Worm (Caenorhabditis elegans) whole organism, young adult: ENCODE measurements around the gene lin-42.

ENCODE experiments used
- F23B12.7 ChIP-seq: sonication (generic microtip); optimal IDR thresholded peaks from 2 replicates; lab custom pipeline; 2017; ENCODE audit warnings: missing genetic modification characterization, mild to moderate bottlenecking, missing compliant biosample characterization, antibody characterized with exemption, moderate library complexity; ENCODE audit not compliant: insufficient read depth
- F33H1.4 ChIP-seq: fragments of 200-800 bp; sonication (Bioruptor generic); IDR thresholded peaks from 2 replicates; pipeline ENCODE4 v1.3.6; 2022; ENCODE audit warnings: missing genetic modification reagents, missing genetic modification characterization, missing compliant biosample characterization
- F37B4.10 ChIP-seq: fragments of 200-800 bp; sonication (Bioruptor generic); IDR thresholded peaks from 2 replicates; pipeline ENCODE4 v1.3.6; 2022; ENCODE audit warnings: missing genetic modification characterization, missing compliant biosample characterization
- F39B2.1 ChIP-seq: fragments of 200-800 bp; sonication (Bioruptor generic); IDR thresholded peaks from 2 replicates; pipeline ENCODE4 v1.3.6; 2022; ENCODE audit warnings: missing genetic modification reagents, missing genetic modification characterization, missing compliant biosample characterization
- F57A8.1 ChIP-seq: fragments of 200-800 bp; sonication (Bioruptor generic); optimal IDR thresholded peaks from 2 replicates; lab custom pipeline; 2018; ENCODE audit warnings: mild to moderate bottlenecking, missing genetic modification characterization, moderate library complexity, missing compliant biosample characterization
- K11D2.4 ChIP-seq: fragments of 200-800 bp; sonication (Bioruptor generic); IDR thresholded peaks from 2 replicates; pipeline ENCODE4 v1.3.6; 2022; ENCODE audit warnings: missing genetic modification reagents, missing genetic modification characterization, missing compliant biosample characterization
- T07F8.4 ChIP-seq: sonication (generic microtip); optimal IDR thresholded peaks from 2 replicates; lab custom pipeline; 2016; ENCODE audit warnings: mild to moderate bottlenecking, missing genetic modification characterization, moderate library complexity, missing compliant biosample characterization
- Y53G8AR.9 ChIP-seq: fragments of 200-800 bp; sonication (Bioruptor generic); conservative IDR thresholded peaks from 2 replicates; pipeline ENCODE4 v1.3.6; 2022; ENCODE audit warnings: missing genetic modification reagents, missing genetic modification characterization, missing compliant biosample characterization
- Y95B8A.8 ChIP-seq: fragments of 200-800 bp; sonication (Bioruptor generic); IDR thresholded peaks from 2 replicates; pipeline ENCODE4 v1.3.6; 2022; ENCODE audit warnings: missing genetic modification reagents, missing genetic modification characterization, missing compliant biosample characterization
- akir-1 ChIP-seq: fragments of 200-800 bp; sonication (Bioruptor generic); optimal IDR thresholded peaks from 2 replicates; lab custom pipeline; 2018; ENCODE audit warnings: mild to moderate bottlenecking, missing genetic modification characterization, moderate library complexity, missing compliant biosample characterization
- ama-1 ChIP-seq, 3 experiments: fragments of 150-350 bp in 1 of 3; sonication (generic microtip) in 2 of 3; optimal IDR thresholded peaks; 2 replicates each; lab custom pipeline; 2014 to 2018; ENCODE audit warnings: missing biosample characterization in 2 of 3, missing genetic modification characterization in 2 of 3, missing genetic modification reagents in 2 of 3
- atf-7 ChIP-seq: sonication (generic microtip); optimal IDR thresholded peaks from 2 replicates; lab custom pipeline; 2017; ENCODE audit warnings: mild to moderate bottlenecking, missing genetic modification characterization, missing compliant biosample characterization
- bed-2 ChIP-seq: fragments of 200-800 bp; sonication (Bioruptor generic); IDR thresholded peaks from 2 replicates; pipeline ENCODE4 v1.3.6; 2022; ENCODE audit warnings: missing genetic modification reagents, missing genetic modification characterization, missing compliant biosample characterization
- ccch-3 ChIP-seq: fragments of 200-800 bp; sonication (Bioruptor generic); optimal IDR thresholded peaks from 2 replicates; lab custom pipeline; 2018; ENCODE audit warnings: mild to moderate bottlenecking, missing genetic modification characterization, missing compliant biosample characterization
- cebp-2 ChIP-seq: fragments of 200-800 bp; sonication (Bioruptor generic); IDR thresholded peaks from 2 replicates; pipeline ENCODE4 v1.3.6; 2022; ENCODE audit warnings: missing genetic modification characterization, missing compliant biosample characterization
- ceh-27 ChIP-seq: fragments of 200-800 bp; sonication (Bioruptor generic); optimal IDR thresholded peaks from 2 replicates; lab custom pipeline; 2018; ENCODE audit warnings: mild to moderate bottlenecking, missing genetic modification characterization, moderate library complexity, missing compliant biosample characterization
- ceh-58 ChIP-seq: fragments of 200-800 bp; sonication (Bioruptor generic); IDR thresholded peaks from 2 replicates; pipeline ENCODE4 v1.3.6; 2022; ENCODE audit warnings: missing genetic modification characterization, missing compliant biosample characterization
- chd-7 ChIP-seq: sonication (generic microtip); optimal IDR thresholded peaks from 2 replicates; lab custom pipeline; 2016; ENCODE audit warnings: mild to moderate bottlenecking, missing genetic modification characterization, moderate library complexity, missing compliant biosample characterization
- dpl-1 ChIP-seq: fragments of 150-350 bp; optimal IDR thresholded peaks from 2 replicates; lab custom pipeline; 2014; ENCODE audit warnings: missing biosample characterization, missing genetic modification reagents, missing genetic modification characterization
- egl-18 ChIP-seq: fragments of 200-800 bp; sonication (Bioruptor generic); IDR thresholded peaks from 2 replicates; pipeline ENCODE4 v1.3.6; 2022; ENCODE audit warnings: missing genetic modification reagents, missing genetic modification characterization, missing compliant biosample characterization
- ekl-4 ChIP-seq: fragments of 200-800 bp; sonication (Bioruptor generic); IDR thresholded peaks from 2 replicates; pipeline ENCODE4 v1.3.6; 2022; ENCODE audit warnings: missing genetic modification reagents, missing genetic modification characterization, missing compliant biosample characterization
- gei-17 ChIP-seq: fragments of 200-800 bp; sonication (Bioruptor generic); optimal IDR thresholded peaks from 2 replicates; lab custom pipeline; 2018; ENCODE audit warnings: mild to moderate bottlenecking, missing genetic modification characterization, missing compliant biosample characterization
- hmg-20 ChIP-seq: fragments of 200-800 bp; sonication (Bioruptor generic); IDR thresholded peaks from 2 replicates; pipeline ENCODE4 v1.3.6; 2022; ENCODE audit warnings: missing genetic modification reagents, missing genetic modification characterization, missing compliant biosample characterization
- hrde-1 ChIP-seq: sonication (generic microtip); optimal IDR thresholded peaks from 2 replicates; lab custom pipeline; 2016; ENCODE audit warnings: missing genetic modification characterization, mild to moderate bottlenecking, missing compliant biosample characterization, moderate library complexity, missing genotype, missing genetic modification reagents, borderline replicate concordance
- let-607 ChIP-seq, 2 experiments: fragments of 200-800 bp in 1 of 2; sonication (Bioruptor generic) in 1 of 2; sonication (generic microtip) in 1 of 2; optimal IDR thresholded peaks; 2 replicates each; lab custom pipeline; 2016 to 2018; ENCODE audit warnings: mild to moderate bottlenecking in 2 of 2, missing compliant biosample characterization in 2 of 2, missing genetic modification characterization in 2 of 2, moderate library complexity in 2 of 2, missing genotype in 1 of 2
- lin-26 ChIP-seq: fragments of 200-800 bp; sonication (Bioruptor generic); IDR thresholded peaks from 2 replicates; pipeline ENCODE4 v1.3.6; 2022; ENCODE audit warnings: missing genetic modification reagents, missing genetic modification characterization, missing compliant biosample characterization
- lin-35 ChIP-seq, 3 experiments: fragments of 150-350 bp in 2 of 3; sonication (generic microtip) in 1 of 3; optimal IDR thresholded peaks; 2 replicates each; lab custom pipeline; 2014 to 2018; ENCODE audit warnings: missing biosample characterization in 3 of 3, missing genetic modification characterization in 3 of 3, missing genetic modification reagents in 3 of 3
- lin-40 ChIP-seq: sonication (generic microtip); optimal IDR thresholded peaks from 2 replicates; lab custom pipeline; 2016; ENCODE audit warnings: missing genetic modification characterization, mild to moderate bottlenecking, missing compliant biosample characterization, missing genotype, missing genetic modification reagents
- lsl-1 ChIP-seq: fragments of 200-800 bp; sonication (Bioruptor generic); optimal IDR thresholded peaks from 2 replicates; lab custom pipeline; 2018; ENCODE audit warnings: mild to moderate bottlenecking, missing genetic modification characterization, moderate library complexity, missing compliant biosample characterization
- madf-10 ChIP-seq: sonication (generic microtip); optimal IDR thresholded peaks from 2 replicates; lab custom pipeline; 2016; ENCODE audit warnings: mild to moderate bottlenecking, missing genetic modification characterization, missing compliant biosample characterization
- madf-6 ChIP-seq: fragments of 200-800 bp; sonication (Bioruptor generic); IDR thresholded peaks from 2 replicates; pipeline ENCODE4 v1.3.6; 2022; ENCODE audit warnings: missing genetic modification reagents, missing genetic modification characterization, missing compliant biosample characterization
- nfya-2 ChIP-seq: fragments of 200-800 bp; sonication (Bioruptor generic); IDR thresholded peaks from 2 replicates; pipeline ENCODE4 v1.3.6; 2022; ENCODE audit warnings: missing genetic modification reagents, missing genetic modification characterization, missing compliant biosample characterization
- nhr-80 ChIP-seq: sonication (generic microtip); optimal IDR thresholded peaks from 2 replicates; lab custom pipeline; 2016; ENCODE audit warnings: missing genetic modification characterization, missing compliant biosample characterization
- nhr-90 ChIP-seq: sonication (generic microtip); optimal IDR thresholded peaks from 2 replicates; lab custom pipeline; 2016; ENCODE audit warnings: missing genotype, mild to moderate bottlenecking, missing genetic modification characterization, missing compliant biosample characterization
- pbrm-1 ChIP-seq: fragments of 200-800 bp; sonication (Bioruptor generic); IDR thresholded peaks from 2 replicates; pipeline ENCODE4 v1.3.6; 2022; ENCODE audit warnings: missing genetic modification reagents, missing genetic modification characterization, missing compliant biosample characterization
- snpc-3.4 ChIP-seq: sonication (generic microtip); optimal IDR thresholded peaks from 2 replicates; lab custom pipeline; 2017; ENCODE audit warnings: missing genetic modification characterization, mild to moderate bottlenecking, missing compliant biosample characterization, antibody characterized with exemption, moderate library complexity, missing genotype, missing genetic modification reagents
- ztf-26 ChIP-seq: sonication (generic microtip); optimal IDR thresholded peaks from 2 replicates; lab custom pipeline; 2017; ENCODE audit warnings: missing genetic modification characterization, missing compliant biosample characterization
- ztf-6 ChIP-seq: fragments of 200-800 bp; sonication (Bioruptor generic); IDR thresholded peaks from 2 replicates; pipeline ENCODE4 v1.3.6; 2022; ENCODE audit warnings: missing genetic modification reagents, missing genetic modification characterization, missing compliant biosample characterization

The lin-42 gene

ce11 chrII:1237845-1238244 is 14.3 kb downstream of the lin-42 start (continued):
- TF ChIP-seq F23B12.7 (tag; lab: Kevin White, UChicago) (no peak), snpc-3.4 (tag; lab: Kevin White, UChicago) (no peak), lin-40 (tag; lab: Kevin White, UChicago) (no peak), cebp-2 (GFP tag; lab: Robert Waterston, UW) (no peak), ztf-6 (GFP tag; lab: Robert Waterston, UW) (no peak), nhr-90 (tag; lab: Kevin White, UChicago) (no peak), let-607 (tag; optimal IDR thresholded peaks at IDR 0.05; lab: Kevin White, UChicago) (no peak), ztf-26 (no peak), ceh-27 (peak; percentile 10), hrde-1 (tag; lab: Kevin White, UChicago) (no peak), Y53G8AR.9 (GFP tag; lab: Robert Waterston, UW) (no peak), pbrm-1 (GFP tag; lab: Robert Waterston, UW) (no peak; the same call in 1 of the 2 replicates), bed-2 (GFP tag; lab: Robert Waterston, UW) (no peak), nfya-2 (GFP tag; lab: Robert Waterston, UW) (no peak), ccch-3 (GFP tag; lab: Kevin White, UChicago) (no peak), lin-35 (GFP tag; optimal IDR thresholded peaks at IDR 0.05; lab: Kevin White, UChicago) (no peak), ama-1 (optimal IDR thresholded peaks at IDR 0.05; lab: Kevin White, UChicago) (no peak), ama-1 (GFP tag; optimal IDR thresholded peaks at IDR 0.05; lab: Kevin White, UChicago) (no peak), madf-10 (tag; lab: Kevin White, UChicago) (no peak), egl-18 (GFP tag; lab: Robert Waterston, UW) (no peak), F39B2.1 (GFP tag; lab: Robert Waterston, UW) (no peak), lin-26 (GFP tag; lab: Robert Waterston, UW) (peak; percentile 53; the same call in 1 of the 2 replicates), chd-7 (tag; lab: Kevin White, UChicago) (peak; percentile 39), dpl-1 (GFP tag; lab: Kevin White, UChicago) (no peak), ceh-58 (GFP tag; lab: Robert Waterston, UW) (no peak), lsl-1 (GFP tag; lab: Kevin White, UChicago) (no peak), madf-6 (no peak), hmg-20 (GFP tag; lab: Robert Waterston, UW) (no peak), F57A8.1 (GFP tag; lab: Kevin White, UChicago) (no peak), Y95B8A.8 (GFP tag; lab: Robert Waterston, UW) (no peak), akir-1 (GFP tag; lab: Kevin White, UChicago) (no peak), atf-7 (tag; lab: Kevin White, UChicago) (no peak), nhr-80 (tag; lab: Kevin White, UChicago) (no peak), F37B4.10 (GFP tag; lab: Robert Waterston, UW) (0 out of 2 replicates have a peak, but pooled peaks have one; percentile 83), F33H1.4 (GFP tag; lab: Robert Waterston, UW) (no peak), ekl-4 (GFP tag; lab: Robert Waterston, UW) (no peak), K11D2.4 (GFP tag; lab: Robert Waterston, UW) (0 out of 2 replicates have a peak, but pooled peaks have one; percentile 41), gei-17 (GFP tag; lab: Kevin White, UChicago) (peak; percentile 22), T07F8.4 (tag; lab: Kevin White, UChicago) (no peak)
